Worm (Caenorhabditis elegans): Measurements from ENCODE around the gene cutl-24.

Gene cutl-24

DNA sequence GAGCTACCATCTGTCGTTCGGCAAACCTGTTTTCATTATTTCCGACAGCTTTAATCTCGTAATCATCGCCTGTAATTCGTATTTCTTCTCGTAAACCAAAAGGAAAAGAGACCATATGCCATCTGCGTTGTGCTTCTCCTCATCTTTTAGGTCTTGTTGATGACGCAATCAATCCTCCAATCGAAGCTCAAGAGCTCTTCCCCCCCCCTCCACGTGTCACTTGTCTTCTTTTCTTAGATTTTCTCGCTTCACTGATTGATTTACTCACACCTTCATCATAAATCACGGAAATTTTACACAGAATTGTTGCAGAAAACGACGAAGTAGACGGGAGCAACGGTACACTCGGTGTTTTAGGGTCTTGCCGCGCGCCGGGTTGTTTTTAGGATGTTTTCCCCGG, 13.8 kb downstream of the cutl-24 start, which contains the start of gene tcl-2:
Gene tcl-2 (plus strand): TSS at position 388 of the 400 bp plus-strand sequence.
- TF ChIP-seq zfp-3 (GFP tag; conservative IDR thresholded peaks at IDR 0.05) (no peak), ces-1 (GFP tag; optimal IDR thresholded peaks at IDR 0.05) (no peak), egl-27 (tag; optimal IDR thresholded peaks at IDR 0.05) (no peak), fos-1 (tag; optimal IDR thresholded peaks at IDR 0.05) (no peak), F10B5.3 (tag; optimal IDR thresholded peaks at IDR 0.05) (no peak), duxl-1 (tag; optimal IDR thresholded peaks at IDR 0.05; ENCODE audit: poor library complexity) (no peak), dmd-8 (GFP tag; IDR thresholded peaks at IDR 0.05) (no peak), nhr-111 (GFP tag; optimal IDR thresholded peaks at IDR 0.05) (no peak), T26A8.4 (GFP tag; IDR thresholded peaks at IDR 0.05) (no peak), vab-7 (GFP tag; IDR thresholded peaks at IDR 0.05) (no peak), nhr-6 (tag; optimal IDR thresholded peaks at IDR 0.05) (no peak), rbr-2 (tag; optimal IDR thresholded peaks at IDR 0.05) (no peak), sdz-12 (GFP tag; optimal IDR thresholded peaks at IDR 0.05) (no peak), dpl-1 (GFP tag; optimal IDR thresholded peaks at IDR 0.05) (no peak), nhr-42 (GFP tag; IDR thresholded peaks at IDR 0.05) (no peak), ztf-11 (tag; optimal IDR thresholded peaks at IDR 0.05) (no peak), saeg-2 (GFP tag; IDR thresholded peaks at IDR 0.05) (no peak)

DNA sequence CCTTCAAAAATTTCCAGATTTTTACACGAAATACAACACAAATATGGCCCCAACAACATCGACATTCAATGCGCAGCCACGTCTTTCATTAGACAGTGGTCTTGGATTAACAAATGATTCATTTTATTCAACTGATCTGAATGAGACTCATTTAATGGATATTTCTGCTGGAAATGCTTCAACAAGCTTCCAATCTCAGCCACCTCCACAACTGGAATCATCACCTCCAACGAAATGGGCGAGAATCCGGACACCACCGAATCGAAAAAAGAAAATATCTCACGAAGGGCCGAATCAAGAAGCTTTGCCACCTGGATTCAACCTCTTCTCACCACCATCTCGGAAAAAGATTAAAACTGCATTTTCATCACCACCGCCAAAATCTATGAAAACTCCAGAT, 14.8 kb downstream of the cutl-24 start:
- TF ChIP-seq F10B5.3 (tag; optimal IDR thresholded peaks at IDR 0.05) (no peak), mdt-29 (GFP tag; IDR thresholded peaks at IDR 0.05) (no peak), ZK337.2 (GFP tag; IDR thresholded peaks at IDR 0.05) (no peak), lin-13 (GFP tag; optimal IDR thresholded peaks at IDR 0.05) (no peak), fkh-10 (GFP tag; optimal IDR thresholded peaks at IDR 0.05) (no peak), ces-1 (GFP tag; optimal IDR thresholded peaks at IDR 0.05) (no peak), aly-2 (tag; optimal IDR thresholded peaks at IDR 0.05) (no peak), attf-4 (tag; optimal IDR thresholded peaks at IDR 0.05) (no peak)

DNA sequence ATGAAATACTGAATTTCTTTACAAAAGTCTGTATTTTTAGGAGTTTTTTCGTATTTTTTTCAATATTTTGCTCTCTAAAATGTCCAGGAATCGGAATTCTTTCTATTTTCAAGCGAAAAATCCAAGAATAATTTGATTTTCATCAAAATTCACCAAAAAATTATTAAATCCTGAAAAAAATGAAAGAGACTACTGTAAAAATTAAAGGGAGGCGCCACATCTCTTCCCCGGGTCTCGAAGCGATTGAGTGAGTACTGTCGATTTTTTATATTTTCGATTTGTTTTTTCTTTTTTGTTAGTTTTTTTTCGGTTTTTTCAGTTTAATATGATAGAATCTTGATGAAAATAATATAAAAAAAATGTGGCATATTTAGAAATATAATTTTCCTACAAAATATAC, 18.6 kb downstream of the cutl-24 start:
- TF ChIP-seq ces-1 (GFP tag; optimal IDR thresholded peaks at IDR 0.05): no peak
- TF ChIP-seq R02D3.7 (tag; optimal IDR thresholded peaks at IDR 0.05): no peak
- no peak for TF ChIP-seq hlh-30 (tag; optimal IDR thresholded peaks at IDR 0.05; ENCODE audit: insufficient read depth)
- peak; percentile 59 for TF ChIP-seq aha-1 (tag)
- no peak for TF ChIP-seq snpc-4 (tag; optimal IDR thresholded peaks at IDR 0.05)
- no peak for TF ChIP-seq F37D6.2 (tag; optimal IDR thresholded peaks at IDR 0.05)

DNA sequence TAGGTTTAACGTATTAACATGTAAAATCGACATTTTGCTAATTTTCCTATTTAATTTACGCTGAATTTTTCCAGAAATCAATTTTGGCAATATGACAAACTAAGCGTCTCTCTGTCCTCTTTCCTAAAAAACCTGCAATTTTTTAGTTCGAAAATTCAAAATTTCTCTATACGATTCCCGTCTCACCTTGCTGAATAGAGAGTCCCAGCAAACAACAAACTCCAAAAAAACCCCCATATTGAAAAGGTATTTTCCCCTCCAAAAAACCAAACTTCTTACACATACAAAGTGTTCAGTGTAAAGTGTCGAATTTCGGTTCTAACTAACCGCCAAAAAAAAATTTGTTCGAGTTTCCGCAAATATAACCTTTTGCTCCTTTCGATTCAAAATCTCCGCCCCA, 19.3 kb downstream of the cutl-24 start, which contains the start of gene pnc-1:
Gene pnc-1 (plus strand): TSS at position 301 of the 400 bp plus-strand sequence.
- TF ChIP-seq unc-62 (GFP tag; optimal IDR thresholded peaks at IDR 0.05 in 1 of 2) (peak in 1 of 2 experiments; percentile 63), unc-62 (tag; optimal IDR thresholded peaks at IDR 0.05) (no peak), nhr-76 (tag; optimal IDR thresholded peaks at IDR 0.05) (no peak), hmg-1.1 (GFP tag; IDR thresholded peaks at IDR 0.05) (no peak), zfp-2 (tag; optimal IDR thresholded peaks at IDR 0.05) (no peak), lin-29 (GFP tag; IDR thresholded peaks at IDR 0.05) (no peak)

DNA sequence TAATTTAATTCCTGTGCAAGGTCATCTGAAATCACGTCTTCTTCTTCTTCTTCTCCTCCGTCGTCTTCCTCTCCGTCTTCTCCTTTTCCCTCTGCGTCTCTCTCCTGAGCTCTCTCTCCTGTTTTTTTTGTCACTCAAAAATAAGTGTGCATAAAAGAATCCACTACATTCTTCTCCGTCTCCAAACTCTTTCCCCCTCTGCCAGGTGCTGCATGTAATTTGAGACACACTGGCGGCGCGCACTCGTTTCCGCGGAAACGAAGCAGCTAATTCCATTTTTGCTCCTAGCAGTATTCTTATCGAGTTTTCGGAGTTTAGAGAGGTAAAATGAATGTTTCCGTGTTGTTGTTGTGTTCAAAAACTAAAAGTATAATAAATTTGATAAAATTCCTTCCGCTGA, 21.2 kb downstream of the cutl-24 start:
- TF ChIP-seq zfp-3 (GFP tag; conservative IDR thresholded peaks at IDR 0.05) (no peak), dpl-1 (GFP tag; optimal IDR thresholded peaks at IDR 0.05) (no peak), nhr-11 (tag; optimal IDR thresholded peaks at IDR 0.05) (peak; percentile 31), rbr-2 (tag; optimal IDR thresholded peaks at IDR 0.05) (peak; percentile 13), D1046.2 (GFP tag; IDR thresholded peaks at IDR 0.05) (no peak), aha-1 (tag) (peak; percentile 5)
